Worm (Caenorhabditis elegans) whole organism, L3 larva: ENCODE results near the gene C30G7.4.

Source experiments
- aly-2 ChIP-seq: fragments of 150-350 bp; optimal IDR thresholded peaks from 2 replicates; lab custom pipeline; 2014; ENCODE audit warnings: missing biosample characterization, missing genetic modification characterization
- ceh-16 ChIP-seq: sonication (generic microtip); optimal IDR thresholded peaks from 2 replicates; lab custom pipeline; 2017; ENCODE audit warnings: missing biosample characterization, missing genetic modification characterization
- egl-27 ChIP-seq: sonication (generic microtip); optimal IDR thresholded peaks from 4 replicates; lab custom pipeline; 2017; ENCODE audit warnings: missing biosample characterization, missing genetic modification reagents, missing genetic modification characterization
- elt-1 ChIP-seq: fragments of 150-350 bp; optimal IDR thresholded peaks from 2 replicates; lab custom pipeline; 2014; ENCODE audit warnings: missing biosample characterization, missing genetic modification characterization
- elt-2 ChIP-seq: sonication (generic microtip); optimal IDR thresholded peaks from 2 replicates; lab custom pipeline; 2016; ENCODE audit warnings: missing genetic modification reagents, mild to moderate bottlenecking, missing genetic modification characterization, missing compliant biosample characterization
- jun-1 ChIP-seq: fragments of 150-350 bp; optimal IDR thresholded peaks from 2 replicates; lab custom pipeline; 2014; ENCODE audit warnings: missing biosample characterization, missing genetic modification reagents, missing genetic modification characterization
- lin-39 ChIP-seq: fragments of 150-350 bp; optimal IDR thresholded peaks from 2 replicates; lab custom pipeline; 2018; ENCODE audit warnings: missing biosample characterization, missing genetic modification reagents, missing genetic modification characterization
- lsy-12 ChIP-seq: sonication (generic microtip); optimal IDR thresholded peaks from 2 replicates; lab custom pipeline; 2016; ENCODE audit warnings: mild to moderate bottlenecking, missing genetic modification characterization, missing compliant biosample characterization
- mdl-1 ChIP-seq: fragments of 150-350 bp; optimal IDR thresholded peaks from 2 replicates; lab custom pipeline; 2014; ENCODE audit warnings: missing biosample characterization, missing genetic modification characterization
- nhr-25 ChIP-seq: sonication (generic microtip); optimal IDR thresholded peaks from 2 replicates; lab custom pipeline; 2017; ENCODE audit warnings: missing biosample characterization, missing genetic modification characterization
- nhr-28 ChIP-seq: fragments of 150-350 bp; optimal IDR thresholded peaks from 2 replicates; lab custom pipeline; 2014; ENCODE audit warnings: missing biosample characterization, missing genetic modification characterization
- pha-4 ChIP-seq: fragments of 150-350 bp; optimal IDR thresholded peaks from 2 replicates; lab custom pipeline; 2014; ENCODE audit warnings: missing biosample characterization, missing genetic modification reagents, missing genetic modification characterization
- tbx-2 ChIP-seq: sonication (generic microtip); optimal IDR thresholded peaks from 2 replicates; lab custom pipeline; 2016; ENCODE audit warnings: mild to moderate bottlenecking, missing genetic modification characterization, missing compliant biosample characterization
- unc-39 ChIP-seq: sonication (generic microtip); optimal IDR thresholded peaks from 4 replicates; lab custom pipeline; 2017; ENCODE audit warnings: missing biosample characterization, missing genetic modification characterization
- unc-62 ChIP-seq: fragments of 150-350 bp; sonication (generic microtip); optimal IDR thresholded peaks from 4 replicates; lab custom pipeline; 2014; ENCODE audit warnings: missing biosample characterization, missing genetic modification reagents, missing genetic modification characterization
- zag-1 ChIP-seq: fragments of 150-350 bp; optimal IDR thresholded peaks from 2 replicates; lab custom pipeline; 2014; ENCODE audit warnings: missing biosample characterization, missing genetic modification characterization
- ztf-4 ChIP-seq: fragments of 150-350 bp; optimal IDR thresholded peaks from 2 replicates; lab custom pipeline; 2014; ENCODE audit warnings: missing biosample characterization, missing genetic modification characterization

The C30G7.4 gene

ce11 chrV:14900905-14901304 is 46.0 kb downstream of the C30G7.4 start:
- TF ChIP-seq elt-1 (tag; lab: Kevin White, UChicago) (no peak), nhr-28 (no peak), tbx-2 (no peak), unc-62 (GFP tag; lab: Kevin White, UChicago) (no peak)

- TF ChIP-seq nhr-25 (tag; lab: Kevin White, UChicago) (peak; percentile 27), elt-2 (tag; lab: Kevin White, UChicago) (peak; percentile 13), nhr-28 (no peak), pha-4 (tag; lab: Kevin White, UChicago) (peak; percentile 15)
Observed at ce11 chrV:14899545-14899944, 47.4 kb downstream of the C30G7.4 start, which contains the start of gene H12D21.10. TSS of gene H12D21.10 (plus strand) at chrV:14899804.

ce11 chrV:14897731-14898130 is 49.2 kb downstream of the C30G7.4 start, which contains the start of gene H12D21.6:
TSS of gene H12D21.6 (minus strand) at chrV:14897831.
- TF ChIP-seq unc-39 (tag; lab: Kevin White, UChicago) (no peak), egl-27 (tag; lab: Kevin White, UChicago) (no peak), zag-1 (tag; lab: Kevin White, UChicago) (no peak), elt-1 (tag; lab: Kevin White, UChicago) (no peak), jun-1 (tag; lab: Kevin White, UChicago) (no peak), lin-39 (tag; lab: Kevin White, UChicago) (no peak), ztf-4 (tag; lab: Kevin White, UChicago) (no peak), ceh-16 (tag; lab: Kevin White, UChicago) (no peak), mdl-1 (tag; lab: Kevin White, UChicago) (no peak), aly-2 (tag; lab: Kevin White, UChicago) (no peak), pha-4 (tag; lab: Kevin White, UChicago) (no peak), lsy-12 (tag; lab: Kevin White, UChicago) (no peak)
